Worm (Caenorhabditis elegans) whole organism, young adult: ENCODE data around the gene dpy-19.

Experiments
- B0261.1 ChIP-seq: sonication (generic microtip); optimal IDR thresholded peaks from 2 replicates; lab custom pipeline; 2016; ENCODE audit warnings: mild to moderate bottlenecking, missing genetic modification characterization, moderate library complexity, missing compliant biosample characterization
- C17E4.6 ChIP-seq: fragments of 200-800 bp; sonication (Bioruptor generic); IDR thresholded peaks from 2 replicates; pipeline ENCODE4 v1.3.6; 2022; ENCODE audit warnings: missing genetic modification reagents, missing genetic modification characterization, missing compliant biosample characterization
- F10E7.11 ChIP-seq: sonication (generic microtip); optimal IDR thresholded peaks from 2 replicates; lab custom pipeline; 2017; ENCODE audit warnings: mild to moderate bottlenecking, missing genetic modification characterization, moderate library complexity, missing compliant biosample characterization
- F49E8.2 ChIP-seq: sonication (generic microtip); optimal IDR thresholded peaks from 3 replicates; lab custom pipeline; 2017; ENCODE audit warnings: missing genetic modification characterization, mild to moderate bottlenecking, missing compliant biosample characterization, antibody characterized with exemption, moderate library complexity; ENCODE audit not compliant: insufficient read depth
- K11D2.4 ChIP-seq: fragments of 200-800 bp; sonication (Bioruptor generic); IDR thresholded peaks from 2 replicates; pipeline ENCODE4 v1.3.6; 2022; ENCODE audit warnings: missing genetic modification reagents, missing genetic modification characterization, missing compliant biosample characterization
- K12H6.12 ChIP-seq: fragments of 200-800 bp; sonication (Bioruptor generic); optimal IDR thresholded peaks from 2 replicates; lab custom pipeline; 2018; ENCODE audit warnings: mild to moderate bottlenecking, missing genetic modification characterization, missing compliant biosample characterization
- Y56A3A.18 ChIP-seq: fragments of 200-800 bp; sonication (Bioruptor generic); IDR thresholded peaks from 2 replicates; pipeline ENCODE4 v1.3.6; 2022; ENCODE audit warnings: missing genetic modification reagents, missing genetic modification characterization, missing compliant biosample characterization
- Y79H2A.3 ChIP-seq: fragments of 200-800 bp; sonication (Bioruptor generic); conservative IDR thresholded peaks from 2 replicates; pipeline ENCODE4 v1.3.6; 2022; ENCODE audit warnings: missing genetic modification reagents, missing genetic modification characterization, missing compliant biosample characterization
- ama-1 ChIP-seq, 3 experiments: fragments of 150-350 bp in 1 of 3; sonication (generic microtip) in 2 of 3; optimal IDR thresholded peaks; 2 replicates each; lab custom pipeline; 2014 to 2018; ENCODE audit warnings: missing biosample characterization in 2 of 3, missing genetic modification characterization in 2 of 3, missing genetic modification reagents in 2 of 3
- aptf-2 ChIP-seq: fragments of 200-800 bp; sonication (Bioruptor generic); conservative IDR thresholded peaks from 2 replicates; pipeline ENCODE4 v1.3.6; 2022; ENCODE audit warnings: missing genetic modification reagents, missing genetic modification characterization, missing compliant biosample characterization
- attf-3 ChIP-seq: fragments of 200-800 bp; sonication (Bioruptor generic); conservative IDR thresholded peaks from 2 replicates; pipeline ENCODE4 v1.3.6; 2022; ENCODE audit warnings: missing genetic modification reagents, missing genetic modification characterization, missing compliant biosample characterization
- bed-1 ChIP-seq: fragments of 200-800 bp; sonication (Bioruptor generic); IDR thresholded peaks from 2 replicates; pipeline ENCODE4 v1.3.6; 2022; ENCODE audit warnings: missing genetic modification reagents, missing genetic modification characterization, missing compliant biosample characterization
- cebp-1 ChIP-seq, 2 experiments: fragments of 200-800 bp in 1 of 2; sonication (Bioruptor generic) in 1 of 2; sonication (generic microtip) in 1 of 2; IDR thresholded peaks in 1 of 2; optimal IDR thresholded peaks in 1 of 2; 2 replicates each; pipeline versions ENCODE4 v1.3.6 to Lab custom; 2017 to 2022; ENCODE audit warnings: missing compliant biosample characterization in 2 of 2, missing genetic modification characterization in 2 of 2, mild to moderate bottlenecking in 1 of 2, missing genetic modification reagents in 1 of 2, moderate library complexity in 1 of 2
- ceh-40 ChIP-seq: fragments of 200-800 bp; sonication (Bioruptor generic); IDR thresholded peaks from 2 replicates; pipeline ENCODE4 v1.3.6; 2022; ENCODE audit warnings: missing genetic modification characterization, missing compliant biosample characterization
- efl-1 ChIP-seq: fragments of 150-350 bp; optimal IDR thresholded peaks from 2 replicates; lab custom pipeline; 2014; ENCODE audit warnings: missing biosample characterization, missing genetic modification reagents, missing genetic modification characterization
- egl-18 ChIP-seq: fragments of 200-800 bp; sonication (Bioruptor generic); IDR thresholded peaks from 2 replicates; pipeline ENCODE4 v1.3.6; 2022; ENCODE audit warnings: missing genetic modification reagents, missing genetic modification characterization, missing compliant biosample characterization
- egrh-3 ChIP-seq: fragments of 200-800 bp; sonication (Bioruptor generic); IDR thresholded peaks from 2 replicates; pipeline ENCODE4 v1.3.6; 2022; ENCODE audit warnings: missing genetic modification reagents, missing genetic modification characterization, missing compliant biosample characterization
- gei-17 ChIP-seq: fragments of 200-800 bp; sonication (Bioruptor generic); optimal IDR thresholded peaks from 2 replicates; lab custom pipeline; 2018; ENCODE audit warnings: mild to moderate bottlenecking, missing genetic modification characterization, missing compliant biosample characterization
- hmg-1.2 ChIP-seq: fragments of 200-800 bp; sonication (Bioruptor generic); IDR thresholded peaks from 2 replicates; pipeline ENCODE4 v1.3.6; 2022; ENCODE audit warnings: missing genetic modification reagents, missing genetic modification characterization, missing compliant biosample characterization
- hmg-20 ChIP-seq: fragments of 200-800 bp; sonication (Bioruptor generic); IDR thresholded peaks from 2 replicates; pipeline ENCODE4 v1.3.6; 2022; ENCODE audit warnings: missing genetic modification reagents, missing genetic modification characterization, missing compliant biosample characterization
- let-607 ChIP-seq, 2 experiments: fragments of 200-800 bp in 1 of 2; sonication (Bioruptor generic) in 1 of 2; sonication (generic microtip) in 1 of 2; optimal IDR thresholded peaks; 2 replicates each; lab custom pipeline; 2016 to 2018; ENCODE audit warnings: mild to moderate bottlenecking in 2 of 2, missing compliant biosample characterization in 2 of 2, missing genetic modification characterization in 2 of 2, moderate library complexity in 2 of 2, missing genotype in 1 of 2
- lin-26 ChIP-seq: fragments of 200-800 bp; sonication (Bioruptor generic); IDR thresholded peaks from 2 replicates; pipeline ENCODE4 v1.3.6; 2022; ENCODE audit warnings: missing genetic modification reagents, missing genetic modification characterization, missing compliant biosample characterization
- lin-40 ChIP-seq: sonication (generic microtip); optimal IDR thresholded peaks from 2 replicates; lab custom pipeline; 2016; ENCODE audit warnings: missing genetic modification characterization, mild to moderate bottlenecking, missing compliant biosample characterization, missing genotype, missing genetic modification reagents
- lir-1 ChIP-seq: fragments of 200-800 bp; sonication (Bioruptor generic); conservative IDR thresholded peaks from 2 replicates; pipeline ENCODE4 v1.3.6; 2022; ENCODE audit warnings: missing genetic modification reagents, missing genetic modification characterization, missing compliant biosample characterization
- nfya-2 ChIP-seq: fragments of 200-800 bp; sonication (Bioruptor generic); IDR thresholded peaks from 2 replicates; pipeline ENCODE4 v1.3.6; 2022; ENCODE audit warnings: missing genetic modification reagents, missing genetic modification characterization, missing compliant biosample characterization
- nfyb-1 ChIP-seq: fragments of 200-800 bp; sonication (Bioruptor generic); IDR thresholded peaks from 2 replicates; pipeline ENCODE4 v1.3.6; 2022; ENCODE audit warnings: missing genetic modification reagents, missing genetic modification characterization, missing compliant biosample characterization
- nhr-80 ChIP-seq: sonication (generic microtip); optimal IDR thresholded peaks from 2 replicates; lab custom pipeline; 2016; ENCODE audit warnings: missing genetic modification characterization, missing compliant biosample characterization
- rec-8 ChIP-seq, 2 experiments: sonication (generic microtip); optimal IDR thresholded peaks; 2 replicates each; lab custom pipeline; 2016; ENCODE audit warnings: mild to moderate bottlenecking in 2 of 2, missing genetic modification characterization in 2 of 2, missing genetic modification reagents in 2 of 2, missing genotype in 2 of 2, missing biosample characterization in 1 of 2, missing compliant biosample characterization in 1 of 2, moderate library complexity in 1 of 2
- snpc-1.1 ChIP-seq: sonication (generic microtip); optimal IDR thresholded peaks from 2 replicates; lab custom pipeline; 2017; ENCODE audit warnings: missing genetic modification characterization, mild to moderate bottlenecking, missing compliant biosample characterization, antibody characterized with exemption, moderate library complexity, missing genotype, missing genetic modification reagents; ENCODE audit not compliant: insufficient read depth
- snpc-4 ChIP-seq, 5 experiments: fragments of 150-350 bp in 1 of 5; sonication (generic microtip) in 4 of 5; optimal IDR thresholded peaks; 2 replicates each; lab custom pipeline; 2014 to 2018; ENCODE audit warnings: missing genetic modification characterization in 5 of 5, missing biosample characterization in 3 of 5, antibody characterized with exemption in 2 of 5, mild to moderate bottlenecking in 2 of 5, missing compliant biosample characterization in 2 of 5, missing genotype in 2 of 5, moderate library complexity in 2 of 5, missing genetic modification reagents in 1 of 5
- somi-1 ChIP-seq: fragments of 200-800 bp; sonication (Bioruptor generic); optimal IDR thresholded peaks from 2 replicates; lab custom pipeline; 2018; ENCODE audit warnings: mild to moderate bottlenecking, missing genetic modification characterization, missing compliant biosample characterization
- tbp1 ChIP-seq: fragments of 200-800 bp; sonication (Bioruptor generic); optimal IDR thresholded peaks from 2 replicates; lab custom pipeline; 2018; ENCODE audit warnings: mild to moderate bottlenecking, missing genetic modification characterization, missing compliant biosample characterization
- xnd-1 ChIP-seq: sonication (generic microtip); optimal IDR thresholded peaks from 2 replicates; lab custom pipeline; 2016; ENCODE audit warnings: missing genotype, missing genetic modification reagents, missing genetic modification characterization, missing compliant biosample characterization
- zim-3 ChIP-seq: sonication (generic microtip); optimal IDR thresholded peaks from 2 replicates; lab custom pipeline; 2017; ENCODE audit warnings: mild to moderate bottlenecking, missing genetic modification characterization, moderate library complexity, missing compliant biosample characterization
- ztf-26 ChIP-seq: sonication (generic microtip); optimal IDR thresholded peaks from 2 replicates; lab custom pipeline; 2017; ENCODE audit warnings: missing genetic modification characterization, missing compliant biosample characterization

Gene dpy-19

DNA sequence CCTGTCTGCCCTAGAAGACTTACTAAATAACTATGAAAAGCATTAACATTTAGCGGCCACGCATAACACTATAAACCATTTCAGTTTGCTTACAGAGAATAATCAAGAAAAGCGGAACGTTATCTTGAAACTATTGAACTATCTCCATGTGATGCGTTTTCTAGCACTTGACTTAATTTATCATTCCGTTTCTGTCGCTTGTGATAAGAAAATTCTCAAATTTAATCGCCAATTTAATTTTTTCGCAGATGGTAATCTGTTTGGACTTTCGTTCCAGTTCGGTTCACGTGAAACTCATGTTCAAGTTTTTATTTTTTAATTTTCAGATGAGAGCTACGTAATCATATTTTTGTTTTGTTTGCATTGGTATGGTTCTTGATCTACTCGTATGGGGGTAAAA lies 10.3 kb downstream of the dpy-19 start:
- TF ChIP-seq snpc-1.1 (tag; lab: Kevin White, UChicago): no peak
- TF ChIP-seq zim-3 (tag; lab: Kevin White, UChicago): no peak
- peak; percentile 76 for TF ChIP-seq nhr-80 (tag; lab: Kevin White, UChicago)
- peak in 1 of 2 experiments; percentile 20 for TF ChIP-seq let-607 (tag; optimal IDR thresholded peaks at IDR 0.05; lab: Kevin White, UChicago)
- no peak for TF ChIP-seq cebp-1 (GFP tag; IDR thresholded peaks at IDR 0.05; lab: Robert Waterston, UW)
- TF ChIP-seq cebp-1 (tag; optimal IDR thresholded peaks at IDR 0.05; lab: Kevin White, UChicago): peak; percentile 21
- TF ChIP-seq egl-18 (GFP tag; lab: Robert Waterston, UW): no peak
- peak; percentile 10 for TF ChIP-seq lin-40 (tag; lab: Kevin White, UChicago)
- TF ChIP-seq tbp1 (GFP tag; lab: Kevin White, UChicago): peak; percentile 47
- no peak for TF ChIP-seq lin-26
- TF ChIP-seq Y79H2A.3: no peak

DNA sequence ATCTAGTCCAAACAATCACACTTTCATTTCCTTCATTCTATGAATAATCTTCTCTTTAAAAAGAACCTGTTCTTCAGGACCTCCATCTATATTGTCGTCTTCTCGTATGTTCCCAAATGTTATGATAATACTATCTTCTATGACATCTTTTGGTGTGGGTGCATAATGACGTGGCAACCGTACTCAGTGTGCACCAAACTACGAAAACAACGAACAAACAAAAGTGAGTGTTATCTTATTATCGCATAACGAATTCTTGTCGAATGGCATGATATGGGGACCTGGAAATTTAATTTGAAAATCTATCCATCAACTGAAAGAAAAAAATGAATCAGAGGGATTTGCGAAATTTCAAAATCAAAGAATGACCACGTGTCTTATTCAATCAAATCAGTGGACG lies 11.2 kb downstream of the dpy-19 start:
- TF ChIP-seq cebp-1 (GFP tag; IDR thresholded peaks at IDR 0.05; lab: Robert Waterston, UW) (no peak), cebp-1 (tag; optimal IDR thresholded peaks at IDR 0.05; lab: Kevin White, UChicago) (peak; percentile 29), C17E4.6 (GFP tag; lab: Robert Waterston, UW) (no peak)

DNA sequence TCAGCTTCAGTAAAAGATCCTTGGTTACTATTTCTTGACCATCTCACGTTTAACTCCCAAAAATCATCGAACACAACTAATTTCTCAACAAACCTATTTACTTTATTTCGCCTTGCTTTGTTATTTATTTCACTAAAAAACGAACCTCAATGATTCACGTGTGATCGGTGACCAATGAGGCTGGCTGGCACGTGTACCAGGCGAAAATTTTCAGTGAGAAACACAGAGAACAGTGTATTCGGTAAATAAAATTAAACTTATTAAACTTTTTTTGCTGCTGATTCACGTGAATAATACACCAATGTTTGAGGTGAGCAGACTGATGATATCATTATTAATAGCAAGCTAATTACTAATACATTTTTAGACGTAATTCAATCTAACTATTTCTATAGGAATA lies 11.9 kb downstream of the dpy-19 start:
- no peak for TF ChIP-seq snpc-1.1 (tag; lab: Kevin White, UChicago)
- no peak for TF ChIP-seq nfya-2 (GFP tag; lab: Robert Waterston, UW)
- no peak for TF ChIP-seq xnd-1 (tag; lab: Kevin White, UChicago)
- peak; percentile 14 for TF ChIP-seq ztf-26 (tag; lab: Kevin White, UChicago)
- TF ChIP-seq F49E8.2 (tag; lab: Kevin White, UChicago): no peak

DNA sequence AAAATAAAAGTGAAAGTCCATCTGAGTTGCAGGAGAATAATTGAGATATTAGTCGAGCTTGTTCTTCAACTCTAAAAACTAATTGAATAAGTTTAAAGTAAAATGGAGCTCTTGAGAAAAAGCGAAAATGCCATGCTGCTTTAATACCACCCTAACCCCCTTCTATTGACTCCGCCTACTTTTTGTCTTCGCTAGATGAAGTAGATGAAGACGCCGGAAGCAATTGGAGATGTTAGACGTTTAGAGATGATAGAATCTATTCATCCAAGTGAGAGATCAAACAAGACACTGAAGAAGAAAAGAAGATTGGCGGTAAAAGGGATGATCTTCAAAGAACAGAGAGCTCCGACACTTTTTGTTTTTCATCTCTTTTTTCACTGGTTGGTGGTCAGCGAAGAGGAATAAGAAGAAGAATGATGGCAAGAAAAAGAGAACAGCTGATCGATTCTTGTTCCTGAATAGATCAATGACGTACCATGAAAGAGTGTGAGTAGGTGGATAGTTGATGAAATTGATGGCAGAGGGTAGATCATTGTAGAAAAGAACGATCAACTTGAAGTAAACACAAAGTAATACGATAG lies 12.8 kb downstream of the dpy-19 start:
- no peak for TF ChIP-seq egrh-3 (GFP tag; lab: Robert Waterston, UW)
- peak; percentile 33 for TF ChIP-seq somi-1 (GFP tag; lab: Kevin White, UChicago)

DNA sequence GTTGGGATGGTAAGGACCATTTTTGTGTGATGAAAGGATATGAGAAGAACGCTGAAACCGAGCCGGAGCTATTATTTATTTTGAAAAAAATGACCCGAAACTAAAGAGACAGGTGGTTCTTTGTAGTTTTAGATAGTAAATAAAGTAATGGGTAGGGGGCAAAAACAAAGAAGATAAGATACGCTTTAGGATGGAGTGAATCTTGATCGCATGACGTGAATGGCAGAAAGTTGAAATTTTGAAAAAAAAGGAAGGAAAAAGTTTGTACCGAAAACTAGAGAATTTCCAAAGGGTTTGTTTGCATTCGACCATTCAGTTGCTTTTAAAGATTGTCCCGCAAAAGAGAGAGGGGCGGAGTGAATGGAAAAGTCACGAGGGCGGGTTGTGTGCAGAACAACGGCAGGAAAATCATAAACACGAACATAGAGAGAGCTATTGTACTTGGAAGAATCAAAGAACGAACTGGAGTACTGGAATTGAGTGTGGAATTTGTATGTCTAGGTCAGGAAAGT lies 13.4 kb downstream of the dpy-19 start, which contains the start of gene F22B7.9:
F22B7.9 (minus strand) TSS at position 51 of the 512 bp plus-strand sequence.
- TF ChIP-seq K12H6.12 (peak; percentile 23), K11D2.4 (GFP tag; lab: Robert Waterston, UW) (0 out of 2 replicates have a peak, but pooled peaks have one; percentile 23), ama-1 (optimal IDR thresholded peaks at IDR 0.05; lab: Kevin White, UChicago) (peak; percentile 82), ama-1 (GFP tag; optimal IDR thresholded peaks at IDR 0.05; lab: Kevin White, UChicago) (no peak), attf-3 (GFP tag; lab: Robert Waterston, UW) (0 out of 2 replicates have a peak, but pooled peaks have one; percentile 12), xnd-1 (tag; lab: Kevin White, UChicago) (no peak), snpc-4 (GFP tag; optimal IDR thresholded peaks at IDR 0.05; lab: Kevin White, UChicago) (no peak), snpc-4 (tag; optimal IDR thresholded peaks at IDR 0.05; lab: Kevin White, UChicago) (no peak), hmg-1.2 (GFP tag; lab: Robert Waterston, UW) (no peak)
- TF ChIP-seq, all 124 proteins: peak for 4

DNA sequence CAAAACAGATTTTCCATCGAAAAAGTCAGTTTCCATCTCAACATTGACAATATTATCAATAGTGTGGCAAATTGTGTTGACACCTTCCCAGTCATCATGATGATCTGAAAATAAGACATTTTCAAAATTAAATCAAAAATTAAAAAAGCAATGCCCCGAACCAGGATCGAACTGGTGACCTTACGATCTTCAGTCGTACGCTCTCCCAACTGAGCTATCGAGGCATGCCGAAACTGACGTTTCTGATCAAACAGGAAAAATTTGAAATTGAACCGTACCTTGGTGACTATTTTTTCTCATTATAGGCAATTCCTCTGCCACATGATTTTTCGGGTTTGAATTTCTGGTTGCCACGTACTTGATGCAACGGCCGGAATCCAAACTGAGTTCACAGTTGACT lies 13.8 kb downstream of the dpy-19 start:
- TF ChIP-seq rec-8 (tag; optimal IDR thresholded peaks at IDR 0.05; lab: Kevin White, UChicago) (peak in 1 of 2 experiments; percentile 25), efl-1 (no peak), F10E7.11 (tag; lab: Kevin White, UChicago) (no peak), Y56A3A.18 (GFP tag; lab: Robert Waterston, UW) (no peak), hmg-20 (GFP tag; lab: Robert Waterston, UW) (no peak), aptf-2 (GFP tag; lab: Robert Waterston, UW) (no peak), ceh-40 (GFP tag; lab: Robert Waterston, UW) (peak; percentile 20; the same call in 1 of the 2 replicates), bed-1 (no peak), ztf-26 (tag; lab: Kevin White, UChicago) (no peak), lir-1 (GFP tag; lab: Robert Waterston, UW) (no peak), B0261.1 (tag; lab: Kevin White, UChicago) (peak; percentile 50), gei-17 (no peak), nfyb-1 (GFP tag; lab: Robert Waterston, UW) (peak; percentile 60; the same call in 1 of the 2 replicates)
